Fruit fly (Drosophila melanogaster) whole organism, embryonic: Measurements from ENCODE around the gene beat-IIa.

ENCODE experiments used
- Antp ChIP-seq: fragments of 200-800 bp; sonication (Bioruptor generic); optimal IDR thresholded peaks from 3 replicates; lab custom pipeline; 2016; ENCODE audit warnings: missing biosample characterization, missing genetic modification characterization
- CG10979 ChIP-seq: fragments of 200-800 bp; sonication (Bioruptor generic); optimal IDR thresholded peaks from 2 replicates; lab custom pipeline; 2018; ENCODE audit warnings: missing biosample characterization, mild to moderate bottlenecking, missing genetic modification characterization, moderate library complexity
- CG11085 ChIP-seq: fragments of 200-800 bp; sonication (Bioruptor generic); IDR thresholded peaks from 2 replicates; pipeline ENCODE4 v1.3.6; 2022; ENCODE audit warnings: missing biosample characterization, missing genetic modification characterization
- CG12104 ChIP-seq: fragments of 200-800 bp; sonication (Bioruptor generic); optimal IDR thresholded peaks from 3 replicates; lab custom pipeline; 2016; ENCODE audit warnings: missing biosample characterization, missing genetic modification characterization
- CG13296 ChIP-seq: fragments of 200-800 bp; sonication (Bioruptor generic); optimal IDR thresholded peaks from 3 replicates; lab custom pipeline; 2018; ENCODE audit warnings: missing biosample characterization, mild to moderate bottlenecking, missing genetic modification characterization
- CG13894 ChIP-seq: fragments of 200-800 bp; sonication (Bioruptor generic); optimal IDR thresholded peaks from 3 replicates; lab custom pipeline; 2018; ENCODE audit warnings: missing biosample characterization, mild to moderate bottlenecking, missing genetic modification characterization, moderate library complexity
- CG14965 ChIP-seq: fragments of 200-800 bp; sonication (Bioruptor generic); optimal IDR thresholded peaks from 2 replicates; lab custom pipeline; 2016; ENCODE audit warnings: missing biosample characterization, missing genetic modification characterization, borderline replicate concordance
- CG15514 ChIP-seq: fragments of 200-800 bp; sonication (Bioruptor generic); optimal IDR thresholded peaks from 3 replicates; lab custom pipeline; 2017; ENCODE audit warnings: missing biosample characterization, missing genetic modification characterization, mild to moderate bottlenecking, moderate library complexity, missing genetic modification reagents
- CG18262 ChIP-seq: fragments of 200-800 bp; optimal IDR thresholded peaks from 3 replicates; lab custom pipeline; 2019; ENCODE audit warnings: missing biosample characterization, mild to moderate bottlenecking, missing genetic modification characterization, moderate library complexity
- CG18476 ChIP-seq: fragments of 200-800 bp; sonication (Bioruptor generic); optimal IDR thresholded peaks from 2 replicates; lab custom pipeline; 2016; ENCODE audit warnings: missing biosample characterization, mild to moderate bottlenecking, missing genetic modification characterization
- CG18764 ChIP-seq: fragments of 200-800 bp; sonication (Bioruptor generic); optimal IDR thresholded peaks from 3 replicates; lab custom pipeline; 2016; ENCODE audit warnings: missing biosample characterization, missing genetic modification characterization
- CG3163 ChIP-seq: fragments of 200-800 bp; sonication (Bioruptor generic); optimal IDR thresholded peaks from 3 replicates; lab custom pipeline; 2016; ENCODE audit warnings: missing biosample characterization, missing genetic modification characterization
- CG32767 ChIP-seq: fragments of 200-800 bp; sonication (Bioruptor generic); IDR thresholded peaks from 2 replicates; pipeline ENCODE4 v1.3.6; 2022; ENCODE audit warnings: missing biosample characterization, missing genetic modification characterization
- CG4282 ChIP-seq: fragments of 200-800 bp; sonication (Bioruptor generic); optimal IDR thresholded peaks from 2 replicates; lab custom pipeline; 2016; ENCODE audit warnings: missing biosample characterization, missing genetic modification characterization
- CG6175 ChIP-seq: fragments of 200-800 bp; sonication (Bioruptor generic); IDR thresholded peaks from 3 replicates; pipeline ENCODE4 v1.3.6; 2022; ENCODE audit warnings: missing biosample characterization, missing genetic modification characterization
- CG6272 ChIP-seq: fragments of 200-800 bp; sonication (Bioruptor generic); IDR thresholded peaks from 2 replicates; pipeline ENCODE4 v1.3.6; 2022; ENCODE audit warnings: missing biosample characterization, missing genetic modification characterization
- CG8924 ChIP-seq: fragments of 200-800 bp; optimal IDR thresholded peaks from 3 replicates; lab custom pipeline; 2019; ENCODE audit warnings: missing biosample characterization, mild to moderate bottlenecking, missing genetic modification characterization, moderate library complexity
- CG9932 ChIP-seq: fragments of 200-800 bp; sonication (Bioruptor generic); IDR thresholded peaks from 2 replicates; pipeline ENCODE4 v1.3.6; 2022; ENCODE audit warnings: missing biosample characterization, missing genetic modification characterization
- Drgx ChIP-seq: fragments of 200-800 bp; sonication (Bioruptor generic); IDR thresholded peaks from 2 replicates; pipeline ENCODE4 v1.3.6; 2022; ENCODE audit warnings: missing biosample characterization, missing genetic modification characterization
- HLH4C ChIP-seq: fragments of 200-800 bp; sonication (Bioruptor generic); IDR thresholded peaks from 3 replicates; pipeline ENCODE4 v1.3.6; 2022; ENCODE audit warnings: missing biosample characterization, missing genetic modification characterization; ENCODE audit not compliant: partially characterized antibody
- HLHmδ ChIP-seq: fragments of 200-800 bp; sonication (Bioruptor generic); optimal IDR thresholded peaks from 2 replicates; lab custom pipeline; 2018; ENCODE audit warnings: missing biosample characterization, mild to moderate bottlenecking, missing genetic modification characterization, moderate library complexity
- HmgD ChIP-seq: fragments of 200-800 bp; sonication (Bioruptor generic); optimal IDR thresholded peaks from 3 replicates; lab custom pipeline; 2016; ENCODE audit warnings: missing biosample characterization, missing genetic modification characterization
- Hr51 ChIP-seq, 2 experiments: fragments of 200-800 bp; sonication (Bioruptor generic); optimal IDR thresholded peaks; 2 replicates in 1 of 2; 3 replicates in 1 of 2; lab custom pipeline; 2016 to 2018; ENCODE audit warnings: missing biosample characterization in 2 of 2, missing genetic modification characterization in 2 of 2, mild to moderate bottlenecking in 1 of 2, moderate library complexity in 1 of 2
- Hsf ChIP-seq: fragments of 200-800 bp; sonication (Bioruptor generic); optimal IDR thresholded peaks from 3 replicates; lab custom pipeline; 2016; ENCODE audit warnings: missing biosample characterization, missing genetic modification characterization
- Mes4 ChIP-seq: fragments of 200-800 bp; sonication (Bioruptor generic); optimal IDR thresholded peaks from 2 replicates; lab custom pipeline; 2016; ENCODE audit warnings: missing biosample characterization, missing genetic modification characterization
- Sry-δ ChIP-seq: fragments of 200-800 bp; sonication (Bioruptor generic); optimal IDR thresholded peaks from 2 replicates; lab custom pipeline; 2016; ENCODE audit warnings: missing biosample characterization, missing genetic modification characterization
- Taf1 ChIP-seq: fragments of 200-800 bp; sonication (Bioruptor generic); IDR thresholded peaks from 2 replicates; pipeline ENCODE4 v1.3.6; 2022; ENCODE audit warnings: missing biosample characterization, missing genetic modification characterization
- Tbp ChIP-seq: fragments of >200 bp; optimal IDR thresholded peaks from 2 replicates; lab custom pipeline; 2018; ENCODE audit warnings: missing biosample characterization, missing genetic modification characterization
- ara ChIP-seq: fragments of 200-800 bp; sonication (Bioruptor generic); IDR thresholded peaks from 2 replicates; pipeline ENCODE4 v1.3.6; 2022; ENCODE audit warnings: missing biosample characterization, missing genetic modification characterization
- ase ChIP-seq: fragments of 200-800 bp; sonication (Bioruptor generic); IDR thresholded peaks from 3 replicates; pipeline ENCODE4 v1.3.6; 2022; ENCODE audit warnings: missing biosample characterization, missing genetic modification characterization
- bowl ChIP-seq: fragments of 200-800 bp; sonication (Bioruptor generic); IDR thresholded peaks from 2 replicates; pipeline ENCODE4 v1.3.6; 2022; ENCODE audit warnings: missing biosample characterization, missing genetic modification characterization
- chif ChIP-seq, 2 experiments: fragments of 200-800 bp; sonication (Bioruptor generic); optimal IDR thresholded peaks; 3 replicates each; lab custom pipeline; 2016; ENCODE audit warnings: missing biosample characterization in 2 of 2, missing genetic modification characterization in 2 of 2
- crol ChIP-seq: fragments of 200-800 bp; sonication (Bioruptor generic); IDR thresholded peaks from 2 replicates; pipeline ENCODE4 v1.3.6; 2022; ENCODE audit warnings: missing biosample characterization, missing genetic modification characterization
- crp ChIP-seq, 2 experiments: fragments of 200-800 bp; sonication (Bioruptor generic); optimal IDR thresholded peaks; 2 replicates in 1 of 2; 3 replicates in 1 of 2; lab custom pipeline; 2017; ENCODE audit warnings: missing biosample characterization in 2 of 2, missing genetic modification characterization in 2 of 2, mild to moderate bottlenecking in 1 of 2, moderate library complexity in 1 of 2
- dmrt11E ChIP-seq: fragments of 200-800 bp; sonication (Bioruptor generic); optimal IDR thresholded peaks from 3 replicates; lab custom pipeline; 2018; ENCODE audit warnings: missing biosample characterization, mild to moderate bottlenecking, missing genetic modification characterization, moderate library complexity
- ems ChIP-seq: fragments of 200-800 bp; sonication (Bioruptor generic); optimal IDR thresholded peaks from 3 replicates; lab custom pipeline; 2016; ENCODE audit warnings: missing biosample characterization, missing genetic modification characterization
- ftz-f1 ChIP-seq: fragments of 200-800 bp; sonication (Bioruptor generic); optimal IDR thresholded peaks from 2 replicates; lab custom pipeline; 2016; ENCODE audit warnings: missing biosample characterization, missing genetic modification characterization
- fu2 ChIP-seq: fragments of 200-800 bp; sonication (Bioruptor generic); optimal IDR thresholded peaks from 2 replicates; lab custom pipeline; 2016; ENCODE audit warnings: missing biosample characterization, missing genetic modification characterization
- gcm2 ChIP-seq: fragments of 200-800 bp; sonication (Bioruptor generic); optimal IDR thresholded peaks from 2 replicates; lab custom pipeline; 2016; ENCODE audit warnings: missing biosample characterization, missing genetic modification characterization
- gt ChIP-seq: fragments of 200-800 bp; sonication (Bioruptor generic); IDR thresholded peaks from 2 replicates; pipeline ENCODE4 v1.3.6; 2022; ENCODE audit warnings: missing biosample characterization, missing genetic modification characterization
- hb ChIP-seq: fragments of 200-800 bp; sonication (Bioruptor generic); IDR thresholded peaks from 3 replicates; pipeline ENCODE4 v1.3.6; 2022; ENCODE audit warnings: missing biosample characterization, missing genetic modification characterization; ENCODE audit not compliant: partially characterized antibody
- ind ChIP-seq: fragments of 200-800 bp; sonication (Bioruptor generic); optimal IDR thresholded peaks from 3 replicates; lab custom pipeline; 2016; ENCODE audit warnings: missing biosample characterization, missing genetic modification characterization
- jigr1 ChIP-seq: fragments of 200-800 bp; sonication (Bioruptor generic); IDR thresholded peaks from 3 replicates; pipeline ENCODE4 v1.3.6; 2022; ENCODE audit warnings: missing biosample characterization, missing genetic modification characterization
- ken ChIP-seq: fragments of 200-800 bp; sonication (Bioruptor generic); IDR thresholded peaks from 3 replicates; pipeline ENCODE4 v1.3.6; 2022; ENCODE audit warnings: missing biosample characterization, missing genetic modification characterization
- klu ChIP-seq: fragments of 200-800 bp; sonication (Bioruptor generic); IDR thresholded peaks from 2 replicates; pipeline ENCODE4 v1.3.6; 2022; ENCODE audit warnings: missing biosample characterization, missing genetic modification characterization
- oc ChIP-seq: fragments of 200-800 bp; sonication (Bioruptor generic); optimal IDR thresholded peaks from 2 replicates; lab custom pipeline; 2018; ENCODE audit warnings: missing biosample characterization, mild to moderate bottlenecking, missing genetic modification characterization, moderate library complexity
- seq ChIP-seq: fragments of 200-800 bp; sonication (Bioruptor generic); IDR thresholded peaks from 2 replicates; pipeline ENCODE4 v1.3.6; 2022; ENCODE audit warnings: missing biosample characterization, missing genetic modification characterization
- sqz ChIP-seq: fragments of 200-800 bp; sonication (Bioruptor generic); optimal IDR thresholded peaks from 3 replicates; lab custom pipeline; 2018; ENCODE audit warnings: missing biosample characterization, mild to moderate bottlenecking, missing genetic modification characterization
- vfl ChIP-seq: fragments of 200-800 bp; sonication (Bioruptor generic); optimal IDR thresholded peaks from 2 replicates; lab custom pipeline; 2016; ENCODE audit warnings: missing biosample characterization, missing genetic modification characterization
- vnd ChIP-seq: fragments of 200-800 bp; sonication (Bioruptor generic); IDR thresholded peaks from 3 replicates; pipeline ENCODE4 v1.3.6; 2022; ENCODE audit warnings: missing biosample characterization, missing genetic modification characterization; ENCODE audit not compliant: partially characterized antibody
- zen ChIP-seq: fragments of 200-800 bp; sonication (Bioruptor generic); optimal IDR thresholded peaks from 3 replicates; lab custom pipeline; 2018; ENCODE audit warnings: missing biosample characterization, mild to moderate bottlenecking, missing genetic modification characterization, moderate library complexity

Gene beat-IIa

dm6 chr3R:17402434-17402833 lies 36.5 kb upstream of the beat-IIa start, which contains the start of gene Sur-8 (continued):
- TF ChIP-seq klu, result no peak
- peak; percentile 83 for TF ChIP-seq ken (GFP tag; lab: Robert Waterston, UW)
- peak; percentile 27 for TF ChIP-seq CG18764
- TF ChIP-seq bowl (GFP tag; lab: Robert Waterston, UW), result 0 out of 2 replicates have a peak, but pooled peaks have one; percentile 5
- TF ChIP-seq CG9932, result peak; percentile 82
- peak; percentile 70 for TF ChIP-seq Antp
- peak; percentile 51; the same call in 1 of the 2 replicates for TF ChIP-seq CG6272
- no peak for TF ChIP-seq oc (tag; lab: Kevin White, UChicago)
- no peak for TF ChIP-seq hb (GFP tag; lab: Robert Waterston, UW)
- no peak for TF ChIP-seq CG14965 (GFP tag; lab: Kevin White, UChicago)
- no peak for TF ChIP-seq ems
- no peak for TF ChIP-seq CG18262
- peak; percentile 7 for TF ChIP-seq CG3163 (GFP tag; lab: Kevin White, UChicago)
- TF ChIP-seq CG13894, result peak; percentile 23
- no peak for TF ChIP-seq CG18476 (GFP tag; lab: Kevin White, UChicago)
- TF ChIP-seq CG15514 (GFP tag; lab: Kevin White, UChicago), result peak; percentile 75
- TF ChIP-seq Hsf (GFP tag; lab: Kevin White, UChicago), result peak; percentile 77
- TF ChIP-seq CG8924 (tag; lab: Kevin White, UChicago), result no peak
- TF ChIP-seq seq (GFP tag; lab: Robert Waterston, UW), result no peak
- peak; percentile 36 for TF ChIP-seq Mes4 (GFP tag; lab: Kevin White, UChicago)
- peak; percentile 17 to 74 for TF ChIP-seq chif (GFP tag; optimal IDR thresholded peaks at IDR 0.05; lab: Kevin White, UChicago)
- peak; percentile 27 for TF ChIP-seq fu2
- TF ChIP-seq Tbp (GFP tag; lab: Kevin White, UChicago), result no peak
- peak; percentile 46 for TF ChIP-seq HmgD
- TF ChIP-seq CG4282, result no peak
- TF ChIP-seq Sry-δ (GFP tag; lab: Kevin White, UChicago), result peak; percentile 23
- peak; percentile 66 for TF ChIP-seq CG11085
- TF ChIP-seq ara (GFP tag; lab: Robert Waterston, UW), result no peak
- TF ChIP-seq gt (GFP tag; lab: Robert Waterston, UW), result no peak
- peak; percentile 61; the same call in 2 of the 3 replicates for TF ChIP-seq ase
- peak; percentile 88 for TF ChIP-seq CG10979 (tag; lab: Kevin White, UChicago)
- peak; percentile 64 for TF ChIP-seq ind (GFP tag; lab: Kevin White, UChicago)
- no peak for TF ChIP-seq crp (GFP tag; optimal IDR thresholded peaks at IDR 0.05; lab: Kevin White, UChicago)
- peak in 1 of 2 experiments; percentile 17 for TF ChIP-seq Hr51 (GFP tag; optimal IDR thresholded peaks at IDR 0.05; lab: Kevin White, UChicago)
- no peak for TF ChIP-seq CG12104
- TF ChIP-seq vfl (GFP tag; lab: Kevin White, UChicago), result no peak
- peak; percentile 53 for TF ChIP-seq zen (tag; lab: Kevin White, UChicago)
- 0 out of 3 replicates have a peak, but pooled peaks have one; percentile 28 for TF ChIP-seq HLH4C
- TF ChIP-seq CG32767 (GFP tag; lab: Robert Waterston, UW), result no peak
- no peak for TF ChIP-seq Drgx
- TF ChIP-seq CG13296 (GFP tag; lab: Kevin White, UChicago), result no peak
- TF ChIP-seq sqz (GFP tag; lab: Kevin White, UChicago), result no peak
- 0 out of 2 replicates have a peak, but pooled peaks have one; percentile 27 for TF ChIP-seq Taf1 (GFP tag; lab: Robert Waterston, UW)
- peak; percentile 51; the same call in 2 of the 3 replicates for TF ChIP-seq CG6175 (GFP tag; lab: Robert Waterston, UW)
- peak; percentile 67 for TF ChIP-seq HLHmδ (GFP tag; lab: Kevin White, UChicago)
- no peak for TF ChIP-seq jigr1 (GFP tag; lab: Robert Waterston, UW)
- TF ChIP-seq ftz-f1 (GFP tag; lab: Kevin White, UChicago), result peak; percentile 38
- no peak for TF ChIP-seq crol (GFP tag; lab: Robert Waterston, UW)
- no peak for TF ChIP-seq dmrt11E (tag; lab: Kevin White, UChicago)
- no peak for TF ChIP-seq vnd (GFP tag; lab: Robert Waterston, UW)
- TF ChIP-seq gcm2, result no peak
